Fruit fly (Drosophila melanogaster) whole organism, adult: ENCODE results near the gene mtm.

Source experiments
- CG11617 ChIP-seq: fragments of 200-800 bp; sonication (Bioruptor generic); optimal IDR thresholded peaks from 2 replicates; lab custom pipeline; 2017; ENCODE audit warnings: mild to moderate bottlenecking, missing biosample characterization, missing genetic modification reagents, missing genetic modification characterization
- CG12768 ChIP-seq: fragments of 200-800 bp; sonication (Bioruptor generic); optimal IDR thresholded peaks from 2 replicates; lab custom pipeline; 2017; ENCODE audit warnings: missing biosample characterization, missing genetic modification characterization, mild to moderate bottlenecking, moderate library complexity, missing genetic modification reagents
- CG1620 ChIP-seq: fragments of 200-800 bp; sonication (Bioruptor generic); optimal IDR thresholded peaks from 2 replicates; lab custom pipeline; 2016; ENCODE audit warnings: missing biosample characterization, missing genetic modification characterization
- CG33017 ChIP-seq: fragments of 200-800 bp; sonication (Bioruptor generic); optimal IDR thresholded peaks from 2 replicates; lab custom pipeline; 2018; ENCODE audit warnings: missing biosample characterization, mild to moderate bottlenecking, missing genetic modification characterization, moderate library complexity
- CG5204 ChIP-seq: fragments of 200-800 bp; sonication (Bioruptor generic); optimal IDR thresholded peaks from 2 replicates; lab custom pipeline; 2016; ENCODE audit warnings: missing biosample characterization, missing genetic modification characterization
- Clk ChIP-seq: fragments of 200-800 bp; sonication (Bioruptor generic); optimal IDR thresholded peaks from 2 replicates; lab custom pipeline; 2017; ENCODE audit warnings: missing biosample characterization, missing genetic modification characterization
- Crg-1 ChIP-seq: fragments of 200-800 bp; sonication (Bioruptor generic); optimal IDR thresholded peaks from 2 replicates; lab custom pipeline; 2016; ENCODE audit warnings: missing biosample characterization, missing genetic modification characterization
- bab1 ChIP-seq: fragments of 200-800 bp; sonication (Bioruptor generic); optimal IDR thresholded peaks from 3 replicates; lab custom pipeline; 2019; ENCODE audit warnings: missing biosample characterization, mild to moderate bottlenecking, missing genetic modification characterization, moderate library complexity
- cnc ChIP-seq, 2 experiments: fragments of >200 bp; optimal IDR thresholded peaks; 2 replicates each; lab custom pipeline; 2017
- kay ChIP-seq: fragments of 200-800 bp; sonication (Bioruptor generic); peaks from one replicate; lab custom pipeline; 2016; ENCODE audit warnings: missing biosample characterization, missing genetic modification characterization, borderline replicate concordance
- ovo ChIP-seq: fragments of 200-800 bp; sonication (Bioruptor generic); optimal IDR thresholded peaks from 2 replicates; lab custom pipeline; 2016; ENCODE audit warnings: missing biosample characterization, missing genetic modification characterization
- pad ChIP-seq: fragments of 200-800 bp; sonication (Bioruptor generic); optimal IDR thresholded peaks from 3 replicates; lab custom pipeline; 2017; ENCODE audit warnings: missing biosample characterization, missing genetic modification characterization, mild to moderate bottlenecking, moderate library complexity, missing genetic modification reagents
- tj ChIP-seq: fragments of 200-800 bp; sonication (Bioruptor generic); optimal IDR thresholded peaks from 3 replicates; lab custom pipeline; 2017; ENCODE audit warnings: missing biosample characterization, mild to moderate bottlenecking, missing genetic modification characterization, moderate library complexity
- toe ChIP-seq: fragments of 200-800 bp; sonication (Bioruptor generic); optimal IDR thresholded peaks from 2 replicates; lab custom pipeline; 2016; ENCODE audit warnings: missing biosample characterization, missing genetic modification characterization

- TF ChIP-seq CG12768 (GFP tag; lab: Kevin White, UChicago) (peak; percentile 62), CG1620 (peak; percentile 69), CG33017 (tag; lab: Kevin White, UChicago) (peak; percentile 76), tj (GFP tag; lab: Kevin White, UChicago) (peak; percentile 97), cnc (optimal IDR thresholded peaks at IDR 0.05; lab: Kevin White, UChicago) (no peak), Crg-1 (GFP tag; lab: Kevin White, UChicago) (peak; percentile 89), kay (GFP tag; lab: Kevin White, UChicago) (no peak), ovo (no peak), Clk (peak; percentile 12), toe (GFP tag; lab: Kevin White, UChicago) (no peak), pad (GFP tag; lab: Kevin White, UChicago) (peak; percentile 100), bab1 (GFP tag; lab: Kevin White, UChicago) (peak; percentile 62), CG5204 (no peak), CG11617 (GFP tag; lab: Kevin White, UChicago) (peak; percentile 73)
Measured at dm6 chr2L:6045972-6046718, 9.3 kb upstream of the mtm start, which contains the start of gene Pfas.
